Fruit fly (Drosophila melanogaster) whole organism, embryonic: ENCODE results near the gene Cyp313b1.

ENCODE experiments used
- Atf6 ChIP-seq: fragments of 200-800 bp; sonication (Bioruptor generic); IDR thresholded peaks from 2 replicates; pipeline ENCODE4 v1.3.6; 2022; ENCODE audit warnings: missing biosample characterization, missing genetic modification characterization
- CG10209 ChIP-seq: fragments of 200-800 bp; sonication (Bioruptor generic); optimal IDR thresholded peaks from 3 replicates; lab custom pipeline; 2017; ENCODE audit warnings: missing biosample characterization, mild to moderate bottlenecking, missing genetic modification characterization, missing genetic modification reagents
- CG10565 ChIP-seq: fragments of 200-800 bp; sonication (Bioruptor generic); optimal IDR thresholded peaks from 3 replicates; lab custom pipeline; 2016; ENCODE audit warnings: missing biosample characterization, mild to moderate bottlenecking, missing genetic modification characterization
- CG11696 ChIP-seq: fragments of 200-800 bp; sonication (Bioruptor generic); IDR thresholded peaks from 2 replicates; pipeline ENCODE4 v1.3.6; 2022; ENCODE audit warnings: missing biosample characterization, missing genetic modification characterization
- CG12391 ChIP-seq: fragments of 200-800 bp; sonication (Bioruptor generic); optimal IDR thresholded peaks from 3 replicates; lab custom pipeline; 2018; ENCODE audit warnings: missing biosample characterization, mild to moderate bottlenecking, missing genetic modification characterization, moderate library complexity
- CG15269 ChIP-seq: fragments of 200-800 bp; sonication (Bioruptor generic); optimal IDR thresholded peaks from 2 replicates; lab custom pipeline; 2018; ENCODE audit warnings: missing biosample characterization, mild to moderate bottlenecking, missing genetic modification characterization, moderate library complexity
- CG17612 ChIP-seq: fragments of 200-800 bp; sonication (Bioruptor generic); IDR thresholded peaks from 2 replicates; pipeline ENCODE4 v1.3.6; 2022; ENCODE audit warnings: missing biosample characterization, missing genetic modification characterization
- CG17829 ChIP-seq: fragments of 200-800 bp; optimal IDR thresholded peaks from 2 replicates; lab custom pipeline; 2019; ENCODE audit warnings: missing biosample characterization, mild to moderate bottlenecking, missing genetic modification characterization, moderate library complexity
- CG18262 ChIP-seq: fragments of 200-800 bp; optimal IDR thresholded peaks from 3 replicates; lab custom pipeline; 2019; ENCODE audit warnings: missing biosample characterization, mild to moderate bottlenecking, missing genetic modification characterization, moderate library complexity
- CG3281 ChIP-seq: fragments of 200-800 bp; sonication (Bioruptor generic); optimal IDR thresholded peaks from 3 replicates; lab custom pipeline; 2017; ENCODE audit warnings: missing biosample characterization, mild to moderate bottlenecking, missing genetic modification characterization
- CG34422 ChIP-seq: fragments of 200-800 bp; sonication (Bioruptor generic); IDR thresholded peaks from 3 replicates; pipeline ENCODE4 v1.3.6; 2022; ENCODE audit warnings: missing biosample characterization, missing genetic modification characterization
- CG43689 ChIP-seq: fragments of 200-800 bp; sonication (Bioruptor generic); IDR thresholded peaks from 2 replicates; pipeline ENCODE4 v1.3.6; 2022; ENCODE audit warnings: missing biosample characterization, missing genetic modification characterization
- CG5180 ChIP-seq: fragments of 200-800 bp; sonication (Bioruptor generic); optimal IDR thresholded peaks from 3 replicates; lab custom pipeline; 2017; ENCODE audit warnings: missing biosample characterization, missing genetic modification characterization, mild to moderate bottlenecking, moderate library complexity, missing genetic modification reagents
- CG6654 ChIP-seq: fragments of 200-800 bp; sonication (Bioruptor generic); optimal IDR thresholded peaks from 2 replicates; lab custom pipeline; 2017; ENCODE audit warnings: missing biosample characterization, mild to moderate bottlenecking, missing genetic modification characterization
- CG6854 ChIP-seq: fragments of 200-800 bp; sonication (Bioruptor generic); optimal IDR thresholded peaks from 3 replicates; lab custom pipeline; 2017; ENCODE audit warnings: missing biosample characterization, mild to moderate bottlenecking, missing genetic modification characterization
- CG7372 ChIP-seq: fragments of 200-800 bp; sonication (Bioruptor generic); IDR thresholded peaks from 2 replicates; pipeline ENCODE4 v1.3.6; 2022; ENCODE audit warnings: missing biosample characterization, missing genetic modification characterization
- CG8388 ChIP-seq: fragments of 200-800 bp; sonication (Bioruptor generic); optimal IDR thresholded peaks from 2 replicates; lab custom pipeline; 2019; ENCODE audit warnings: missing biosample characterization, mild to moderate bottlenecking, missing genetic modification characterization, moderate library complexity
- CG8765 ChIP-seq: fragments of 200-800 bp; sonication (Bioruptor generic); IDR thresholded peaks from 2 replicates; pipeline ENCODE4 v1.3.6; 2022; ENCODE audit warnings: missing biosample characterization, missing genetic modification characterization
- CG9215 ChIP-seq: fragments of 200-800 bp; sonication (Bioruptor generic); IDR thresholded peaks from 2 replicates; pipeline ENCODE4 v1.3.6; 2022; ENCODE audit warnings: missing biosample characterization, missing genetic modification characterization
- D ChIP-seq, 2 experiments: fragments of 200-800 bp in 1 of 2; fragments of >200 bp in 1 of 2; sonication (Bioruptor generic) in 1 of 2; optimal IDR thresholded peaks; 2 replicates in 1 of 2; 3 replicates in 1 of 2; lab custom pipeline; 2017; ENCODE audit warnings: mild to moderate bottlenecking in 1 of 2, missing biosample characterization in 1 of 2, missing genetic modification characterization in 1 of 2, missing genetic modification reagents in 1 of 2
- Ets65A ChIP-seq: fragments of 200-800 bp; sonication (Bioruptor generic); peaks from one replicate; lab custom pipeline; 2016; ENCODE audit warnings: missing biosample characterization, missing genetic modification characterization
- Hey ChIP-seq: fragments of 200-800 bp; sonication (Bioruptor generic); optimal IDR thresholded peaks from 3 replicates; lab custom pipeline; 2018; ENCODE audit warnings: missing biosample characterization, mild to moderate bottlenecking, missing genetic modification characterization
- Kr ChIP-seq: fragments of 200-800 bp; sonication (Bioruptor generic); optimal IDR thresholded peaks from 2 replicates; lab custom pipeline; 2017; ENCODE audit warnings: missing biosample characterization, mild to moderate bottlenecking, missing genetic modification characterization
- Lhr ChIP-seq: fragments of 200-800 bp; sonication (Bioruptor generic); optimal IDR thresholded peaks from 3 replicates; lab custom pipeline; 2017; ENCODE audit warnings: mild to moderate bottlenecking, missing biosample characterization, missing genetic modification reagents, missing genetic modification characterization
- Mad ChIP-seq: fragments of 200-800 bp; sonication (Bioruptor generic); optimal IDR thresholded peaks from 2 replicates; lab custom pipeline; 2016; ENCODE audit warnings: missing biosample characterization, missing genetic modification characterization
- Oli ChIP-seq: fragments of 200-800 bp; sonication (Bioruptor generic); optimal IDR thresholded peaks from 2 replicates; lab custom pipeline; 2018; ENCODE audit warnings: missing biosample characterization, mild to moderate bottlenecking, missing genetic modification characterization, moderate library complexity
- PHDP ChIP-seq: fragments of 200-800 bp; sonication (Bioruptor generic); optimal IDR thresholded peaks from 3 replicates; lab custom pipeline; 2018; ENCODE audit warnings: missing biosample characterization, mild to moderate bottlenecking, missing genetic modification characterization, moderate library complexity
- Sry-δ ChIP-seq: fragments of 200-800 bp; sonication (Bioruptor generic); optimal IDR thresholded peaks from 2 replicates; lab custom pipeline; 2016; ENCODE audit warnings: missing biosample characterization, missing genetic modification characterization
- abd-A ChIP-seq: fragments of 200-800 bp; sonication (Bioruptor generic); optimal IDR thresholded peaks from 3 replicates; lab custom pipeline; 2019; ENCODE audit warnings: missing biosample characterization, mild to moderate bottlenecking, missing genetic modification characterization, moderate library complexity
- aop ChIP-seq: fragments of 200-800 bp; sonication (Bioruptor generic); IDR thresholded peaks from 2 replicates; pipeline ENCODE4 v1.3.6; 2022; ENCODE audit warnings: missing biosample characterization, missing genetic modification characterization
- ase ChIP-seq: fragments of 200-800 bp; sonication (Bioruptor generic); IDR thresholded peaks from 3 replicates; pipeline ENCODE4 v1.3.6; 2022; ENCODE audit warnings: missing biosample characterization, missing genetic modification characterization
- ci ChIP-seq: fragments of 200-800 bp; sonication (Bioruptor generic); IDR thresholded peaks from 3 replicates; pipeline ENCODE4 v1.3.6; 2022; ENCODE audit warnings: missing biosample characterization, missing genetic modification characterization
- dysf ChIP-seq: fragments of 200-800 bp; sonication (Bioruptor generic); IDR thresholded peaks from 3 replicates; pipeline ENCODE4 v1.3.6; 2022; ENCODE audit warnings: missing biosample characterization, missing genetic modification characterization
- ems ChIP-seq: fragments of 200-800 bp; sonication (Bioruptor generic); optimal IDR thresholded peaks from 3 replicates; lab custom pipeline; 2016; ENCODE audit warnings: missing biosample characterization, missing genetic modification characterization
- gce ChIP-seq: fragments of 200-800 bp; sonication (Bioruptor generic); IDR thresholded peaks from 3 replicates; pipeline ENCODE4 v1.3.6; 2022; ENCODE audit warnings: missing biosample characterization, missing genetic modification characterization
- jing ChIP-seq: fragments of 200-800 bp; sonication (Bioruptor generic); optimal IDR thresholded peaks from 2 replicates; lab custom pipeline; 2018; ENCODE audit warnings: missing biosample characterization, mild to moderate bottlenecking, missing genetic modification characterization
- lola ChIP-seq, 3 experiments: fragments of >200 bp in 2 of 3; fragments of 200-800 bp in 1 of 3; sonication (Bioruptor generic) in 1 of 3; optimal IDR thresholded peaks; 2 replicates each; lab custom pipeline; 2017 to 2019; ENCODE audit warnings: missing biosample characterization in 3 of 3, missing genetic modification characterization in 3 of 3, mild to moderate bottlenecking in 1 of 3, moderate library complexity in 1 of 3
- mam ChIP-seq: fragments of 200-800 bp; sonication (Bioruptor generic); optimal IDR thresholded peaks from 3 replicates; lab custom pipeline; 2016; ENCODE audit warnings: missing biosample characterization, missing genetic modification characterization
- prd ChIP-seq, 3 experiments: fragments of >200 bp in 2 of 3; fragments of 200-800 bp in 1 of 3; sonication (Bioruptor generic) in 1 of 3; optimal IDR thresholded peaks in 2 of 3; IDR thresholded peaks in 1 of 3; 2 replicates in 2 of 3; 3 replicates in 1 of 3; pipeline versions ENCODE4 v1.3.6 to Lab custom; 2017 to 2022; ENCODE audit warnings: missing biosample characterization in 1 of 3, missing genetic modification characterization in 1 of 3
- psq ChIP-seq: fragments of 200-800 bp; sonication (Bioruptor generic); optimal IDR thresholded peaks from 2 replicates; lab custom pipeline; 2017; ENCODE audit warnings: missing biosample characterization, missing genetic modification characterization
- repo ChIP-seq: fragments of 200-800 bp; sonication (Bioruptor generic); optimal IDR thresholded peaks from 2 replicates; lab custom pipeline; 2016; ENCODE audit warnings: missing biosample characterization, missing genetic modification characterization
- run ChIP-seq: fragments of 200-800 bp; sonication (Bioruptor generic); optimal IDR thresholded peaks from 3 replicates; lab custom pipeline; 2018; ENCODE audit warnings: missing biosample characterization, mild to moderate bottlenecking, missing genetic modification characterization
- sd ChIP-seq: fragments of 200-800 bp; sonication (Bioruptor generic); optimal IDR thresholded peaks from 3 replicates; lab custom pipeline; 2018; ENCODE audit warnings: missing biosample characterization, mild to moderate bottlenecking, missing genetic modification characterization, moderate library complexity
- sens ChIP-seq: fragments of 200-800 bp; sonication (Bioruptor generic); peaks from one replicate; lab custom pipeline; 2016; ENCODE audit warnings: missing biosample characterization, missing genetic modification characterization
- sens-2 ChIP-seq: fragments of 200-800 bp; sonication (Bioruptor generic); IDR thresholded peaks from 2 replicates; pipeline ENCODE4 v1.3.6; 2022; ENCODE audit warnings: missing biosample characterization, missing genetic modification characterization
- sug ChIP-seq: fragments of 200-800 bp; optimal IDR thresholded peaks from 2 replicates; lab custom pipeline; 2019; ENCODE audit warnings: missing biosample characterization, mild to moderate bottlenecking, missing genetic modification characterization, moderate library complexity
- tna ChIP-seq: fragments of 200-800 bp; sonication (Bioruptor generic); IDR thresholded peaks from 2 replicates; pipeline ENCODE4 v1.3.6; 2022; ENCODE audit warnings: missing biosample characterization, missing genetic modification characterization; ENCODE audit not compliant: partially characterized antibody
- twi ChIP-seq: fragments of 200-800 bp; optimal IDR thresholded peaks from 2 replicates; lab custom pipeline; 2019; ENCODE audit warnings: missing biosample characterization, mild to moderate bottlenecking, missing genetic modification characterization, moderate library complexity

The Cyp313b1 gene

DNA sequence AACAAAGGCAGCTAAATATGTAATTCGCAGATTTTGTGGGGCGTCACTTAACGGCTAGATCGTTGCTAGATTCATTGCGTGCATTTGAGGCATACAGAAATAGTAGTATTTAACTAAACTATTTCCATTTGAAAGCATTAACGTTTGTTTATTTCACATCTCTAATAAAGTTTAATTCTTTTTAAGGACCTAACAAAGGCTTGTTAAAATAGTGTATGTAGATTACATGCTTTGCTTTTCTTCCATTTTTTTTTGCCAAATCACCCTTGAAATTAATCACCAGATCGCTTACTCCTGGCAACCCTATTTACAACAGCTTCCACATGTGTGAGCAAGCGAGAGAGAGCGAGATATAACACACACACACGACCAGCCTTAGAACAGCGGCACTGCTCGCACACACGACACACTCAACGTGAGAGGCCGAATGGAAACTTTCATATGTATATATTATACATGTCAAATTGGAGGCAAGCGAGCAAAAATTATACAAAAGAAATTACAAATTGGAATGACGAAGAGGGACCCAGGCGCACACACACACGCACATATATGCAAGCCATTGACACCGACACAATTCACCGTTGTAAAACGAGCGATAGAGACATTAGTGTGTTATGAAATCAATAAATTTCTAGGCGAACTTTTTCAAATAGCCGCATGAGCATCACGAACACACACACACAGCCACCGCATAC lies 13.9 kb upstream of the Cyp313b1 start (continued):
- TF ChIP-seq CG8388 (peak; percentile 31), CG8765 (no peak), Lhr (GFP tag; lab: Kevin White, UChicago) (no peak), abd-A (tag; lab: Kevin White, UChicago) (peak; percentile 88), CG15269 (tag; lab: Kevin White, UChicago) (peak; percentile 72), CG10565 (GFP tag; lab: Kevin White, UChicago) (no peak), PHDP (tag; lab: Kevin White, UChicago) (peak; percentile 62), ase (GFP tag; lab: Robert Waterston, UW) (no peak), CG34422 (GFP tag; lab: Robert Waterston, UW) (peak; percentile 73; the same call in 2 of the 3 replicates), Oli (tag; lab: Kevin White, UChicago) (peak; percentile 50), aop (no peak), CG12391 (peak; percentile 60), run (tag; lab: Kevin White, UChicago) (no peak), ci (GFP tag; lab: Robert Waterston, UW) (peak; percentile 79), D (optimal IDR thresholded peaks at IDR 0.05; lab: Kevin White, UChicago) (no peak), D (GFP tag; optimal IDR thresholded peaks at IDR 0.05; lab: Kevin White, UChicago) (peak; percentile 54), lola (GFP tag; optimal IDR thresholded peaks at IDR 0.05; lab: Kevin White, UChicago) (peak in 1 of 3 experiments; percentile 50), sd (peak; percentile 53), sug (tag; lab: Kevin White, UChicago) (peak; percentile 59), mam (GFP tag; lab: Kevin White, UChicago) (peak; percentile 55), CG3281 (GFP tag; lab: Kevin White, UChicago) (peak; percentile 74), prd (optimal IDR thresholded peaks at IDR 0.05; lab: Kevin White, UChicago) (no peak), prd (GFP tag; IDR thresholded peaks at IDR 0.05; lab: Robert Waterston, UW) (peak; percentile 52; the same call in 2 of the 3 replicates), CG5180 (GFP tag; lab: Kevin White, UChicago) (peak; percentile 70), dysf (peak; percentile 63), CG7372 (GFP tag; lab: Robert Waterston, UW) (0 out of 2 replicates have a peak, but pooled peaks have one; percentile 27), Ets65A (GFP tag; lab: Kevin White, UChicago) (no peak), Atf6 (GFP tag; lab: Robert Waterston, UW) (peak; percentile 73), ems (GFP tag; lab: Kevin White, UChicago) (peak; percentile 29), CG43689 (no peak), repo (GFP tag; lab: Kevin White, UChicago) (peak; percentile 26), jing (GFP tag; lab: Kevin White, UChicago) (no peak), twi (peak; percentile 73), CG17612 (GFP tag; lab: Robert Waterston, UW) (peak; percentile 53; the same call in 1 of the 2 replicates), CG11696 (no peak), Hey (tag; lab: Kevin White, UChicago) (no peak), tna (GFP tag; lab: Robert Waterston, UW) (no peak), CG17829 (tag; lab: Kevin White, UChicago) (peak; percentile 27), psq (no peak), CG10209 (peak; percentile 53), sens (GFP tag; lab: Kevin White, UChicago) (peak; percentile 92), sens-2 (GFP tag; lab: Robert Waterston, UW) (0 out of 2 replicates have a peak, but pooled peaks have one; percentile 16), Kr (no peak), CG9215 (peak; percentile 33; the same call in 1 of the 2 replicates), gce (GFP tag; lab: Robert Waterston, UW) (peak; percentile 55; the same call in 1 of the 3 replicates), CG6654 (GFP tag; lab: Kevin White, UChicago) (no peak), Sry-δ (GFP tag; lab: Kevin White, UChicago) (peak; percentile 11), CG6854 (GFP tag; lab: Kevin White, UChicago) (no peak), CG18262 (tag; lab: Kevin White, UChicago) (peak; percentile 27), Mad (GFP tag; lab: Kevin White, UChicago) (peak; percentile 19)
